Worm (Caenorhabditis elegans): ENCODE results near the gene F13E6.2.

- TF ChIP-seq egl-27 (tag; optimal IDR thresholded peaks at IDR 0.05) = no peak
- no peak for TF ChIP-seq nhr-11 (tag; optimal IDR thresholded peaks at IDR 0.05)
- no peak for TF ChIP-seq lin-39 (tag; optimal IDR thresholded peaks at IDR 0.05)
- TF ChIP-seq elt-3 (tag; optimal IDR thresholded peaks at IDR 0.05) = no peak
- no peak for TF ChIP-seq ama-1 (optimal IDR thresholded peaks at IDR 0.05)
- TF ChIP-seq sem-4 (tag; optimal IDR thresholded peaks at IDR 0.05) = no peak
- TF ChIP-seq nhr-23 (tag; optimal IDR thresholded peaks at IDR 0.05) = no peak
- no peak for TF ChIP-seq nhr-10 (tag; optimal IDR thresholded peaks at IDR 0.05)
- no peak for TF ChIP-seq elt-1 (tag; optimal IDR thresholded peaks at IDR 0.05)
- no peak for TF ChIP-seq nhr-237 (tag; optimal IDR thresholded peaks at IDR 0.05)
- no peak for TF ChIP-seq skn-1 (tag; optimal IDR thresholded peaks at IDR 0.05)
- TF ChIP-seq ceh-82 (tag; optimal IDR thresholded peaks at IDR 0.05) = no peak
- TF ChIP-seq nhr-12 (tag; optimal IDR thresholded peaks at IDR 0.05) = no peak
- TF ChIP-seq ZK546.5 (tag; optimal IDR thresholded peaks at IDR 0.05) = no peak
These were observed 7.2 kb downstream of the F13E6.2 start for ce11 chrX:10666871-10667270.
